Fruit fly (Drosophila melanogaster) whole organism, embryonic: ENCODE measurements around the gene Rnb.
A peak's percentile ranks its signal among the peaks of the same experiment; 100 is the strongest.

Experiments
- CG12236 ChIP-seq: fragments of 200-800 bp; sonication (Bioruptor generic); optimal IDR thresholded peaks from 2 replicates; lab custom pipeline; 2016; ENCODE audit warnings: missing biosample characterization, missing genetic modification characterization
- CG13296 ChIP-seq: fragments of 200-800 bp; sonication (Bioruptor generic); optimal IDR thresholded peaks from 3 replicates; lab custom pipeline; 2018; ENCODE audit warnings: missing biosample characterization, mild to moderate bottlenecking, missing genetic modification characterization
- CG15514 ChIP-seq: fragments of 200-800 bp; sonication (Bioruptor generic); optimal IDR thresholded peaks from 3 replicates; lab custom pipeline; 2017; ENCODE audit warnings: missing biosample characterization, missing genetic modification characterization, mild to moderate bottlenecking, moderate library complexity, missing genetic modification reagents
- CG1647 ChIP-seq: fragments of 200-800 bp; sonication (Bioruptor generic); optimal IDR thresholded peaks from 3 replicates; lab custom pipeline; 2016; ENCODE audit warnings: missing biosample characterization, missing genetic modification characterization
- CG17385 ChIP-seq: fragments of 200-800 bp; sonication (Bioruptor generic); optimal IDR thresholded peaks from 3 replicates; lab custom pipeline; 2018; ENCODE audit warnings: missing biosample characterization, mild to moderate bottlenecking, missing genetic modification characterization
- CG2199 ChIP-seq: fragments of 200-800 bp; sonication (Bioruptor generic); IDR thresholded peaks from 3 replicates; pipeline ENCODE4 v1.3.6; 2022; ENCODE audit warnings: missing biosample characterization, missing genetic modification characterization
- CG32532 ChIP-seq: fragments of 200-800 bp; sonication (Bioruptor generic); IDR thresholded peaks from 2 replicates; pipeline ENCODE4 v1.3.6; 2022; ENCODE audit warnings: missing biosample characterization, missing genetic modification characterization
- CG33557 ChIP-seq: fragments of 200-800 bp; sonication (Bioruptor generic); optimal IDR thresholded peaks from 2 replicates; lab custom pipeline; 2019; ENCODE audit warnings: missing biosample characterization, mild to moderate bottlenecking, missing genetic modification characterization, moderate library complexity
- CG4617 ChIP-seq: fragments of 200-800 bp; sonication (Bioruptor generic); optimal IDR thresholded peaks from 3 replicates; lab custom pipeline; 2016; ENCODE audit warnings: missing biosample characterization, missing genetic modification characterization, borderline replicate concordance
- CG5245 ChIP-seq: fragments of 200-800 bp; sonication (Bioruptor generic); optimal IDR thresholded peaks from 3 replicates; lab custom pipeline; 2016; ENCODE audit warnings: missing biosample characterization, missing genetic modification characterization
- CG8290 ChIP-seq, 3 experiments: fragments of 200-800 bp; sonication (Bioruptor generic); optimal IDR thresholded peaks; 2 replicates each; lab custom pipeline; 2016 to 2019; ENCODE audit warnings: missing biosample characterization in 3 of 3, missing genetic modification characterization in 3 of 3, mild to moderate bottlenecking in 2 of 3, moderate library complexity in 1 of 3
- D ChIP-seq, 2 experiments: fragments of 200-800 bp in 1 of 2; fragments of >200 bp in 1 of 2; sonication (Bioruptor generic) in 1 of 2; optimal IDR thresholded peaks; 2 replicates in 1 of 2; 3 replicates in 1 of 2; lab custom pipeline; 2017; ENCODE audit warnings: mild to moderate bottlenecking in 1 of 2, missing biosample characterization in 1 of 2, missing genetic modification characterization in 1 of 2, missing genetic modification reagents in 1 of 2
- Doc3 ChIP-seq: fragments of 200-800 bp; sonication (Bioruptor generic); IDR thresholded peaks from 3 replicates; pipeline ENCODE4 v1.3.6; 2022; ENCODE audit warnings: missing biosample characterization, missing genetic modification characterization; ENCODE audit not compliant: partially characterized antibody
- E2f2 ChIP-seq: fragments of 200-800 bp; sonication (Bioruptor generic); IDR thresholded peaks from 2 replicates; pipeline ENCODE4 v1.3.6; 2022; ENCODE audit warnings: missing biosample characterization, missing genetic modification characterization
- Elba2 ChIP-seq: fragments of 200-800 bp; sonication (Bioruptor generic); optimal IDR thresholded peaks from 3 replicates; lab custom pipeline; 2016; ENCODE audit warnings: missing biosample characterization, missing genetic modification characterization
- Fer1 ChIP-seq: fragments of 200-800 bp; sonication (Bioruptor generic); optimal IDR thresholded peaks from 2 replicates; lab custom pipeline; 2017; ENCODE audit warnings: missing biosample characterization, mild to moderate bottlenecking, missing genetic modification characterization
- Hr51 ChIP-seq, 2 experiments: fragments of 200-800 bp; sonication (Bioruptor generic); optimal IDR thresholded peaks; 2 replicates in 1 of 2; 3 replicates in 1 of 2; lab custom pipeline; 2016 to 2018; ENCODE audit warnings: missing biosample characterization in 2 of 2, missing genetic modification characterization in 2 of 2, mild to moderate bottlenecking in 1 of 2, moderate library complexity in 1 of 2
- Mad ChIP-seq: fragments of 200-800 bp; sonication (Bioruptor generic); optimal IDR thresholded peaks from 2 replicates; lab custom pipeline; 2016; ENCODE audit warnings: missing biosample characterization, missing genetic modification characterization
- NK7.1 ChIP-seq: fragments of 200-800 bp; sonication (Bioruptor generic); optimal IDR thresholded peaks from 3 replicates; lab custom pipeline; 2016; ENCODE audit warnings: missing biosample characterization, missing genetic modification characterization
- Nf-YB ChIP-seq: fragments of 200-800 bp; sonication (Bioruptor generic); optimal IDR thresholded peaks from 3 replicates; lab custom pipeline; 2019; ENCODE audit warnings: missing biosample characterization, mild to moderate bottlenecking, missing genetic modification characterization, moderate library complexity
- abd-A ChIP-seq: fragments of 200-800 bp; sonication (Bioruptor generic); optimal IDR thresholded peaks from 3 replicates; lab custom pipeline; 2019; ENCODE audit warnings: missing biosample characterization, mild to moderate bottlenecking, missing genetic modification characterization, moderate library complexity
- cg ChIP-seq: fragments of 200-800 bp; sonication (Bioruptor generic); optimal IDR thresholded peaks from 3 replicates; lab custom pipeline; 2019; ENCODE audit warnings: missing biosample characterization, mild to moderate bottlenecking, missing genetic modification characterization, moderate library complexity
- chm ChIP-seq: fragments of 200-800 bp; sonication (Bioruptor generic); IDR thresholded peaks from 2 replicates; pipeline ENCODE4 v1.3.6; 2022; ENCODE audit warnings: missing biosample characterization, missing genetic modification characterization
- corto ChIP-seq: fragments of 200-800 bp; sonication (Bioruptor generic); optimal IDR thresholded peaks from 2 replicates; lab custom pipeline; 2016; ENCODE audit warnings: missing biosample characterization, mild to moderate bottlenecking, missing genetic modification characterization, moderate library complexity
- crol ChIP-seq: fragments of 200-800 bp; sonication (Bioruptor generic); IDR thresholded peaks from 2 replicates; pipeline ENCODE4 v1.3.6; 2022; ENCODE audit warnings: missing biosample characterization, missing genetic modification characterization
- da ChIP-seq: fragments of 200-800 bp; sonication (Bioruptor generic); optimal IDR thresholded peaks from 2 replicates; lab custom pipeline; 2016; ENCODE audit warnings: missing biosample characterization, missing genetic modification characterization
- fd64A ChIP-seq: fragments of 200-800 bp; sonication (Bioruptor generic); optimal IDR thresholded peaks from 3 replicates; lab custom pipeline; 2018; ENCODE audit warnings: missing biosample characterization, mild to moderate bottlenecking, missing genetic modification characterization
- ham ChIP-seq: fragments of 200-800 bp; sonication (Bioruptor generic); IDR thresholded peaks from 2 replicates; pipeline ENCODE4 v1.3.6; 2022; ENCODE audit warnings: missing biosample characterization, missing genetic modification characterization
- kni ChIP-seq: fragments of 200-800 bp; sonication (Bioruptor generic); optimal IDR thresholded peaks from 3 replicates; lab custom pipeline; 2017; ENCODE audit warnings: mild to moderate bottlenecking, missing biosample characterization, missing genetic modification reagents, missing genetic modification characterization
- lbe ChIP-seq: fragments of 200-800 bp; sonication (Bioruptor generic); optimal IDR thresholded peaks from 2 replicates; lab custom pipeline; 2016; ENCODE audit warnings: missing biosample characterization, mild to moderate bottlenecking, missing genetic modification characterization
- mirr ChIP-seq: fragments of 200-800 bp; sonication (Bioruptor generic); optimal IDR thresholded peaks from 3 replicates; lab custom pipeline; 2018; ENCODE audit warnings: missing biosample characterization, mild to moderate bottlenecking, missing genetic modification characterization
- mld ChIP-seq: fragments of 200-800 bp; sonication (Bioruptor generic); IDR thresholded peaks from 3 replicates; pipeline ENCODE4 v1.3.6; 2022; ENCODE audit warnings: missing biosample characterization, missing genetic modification characterization; ENCODE audit not compliant: partially characterized antibody
- nerfin-1 ChIP-seq: fragments of 200-800 bp; sonication (Bioruptor generic); optimal IDR thresholded peaks from 3 replicates; lab custom pipeline; 2019; ENCODE audit warnings: missing biosample characterization, mild to moderate bottlenecking, missing genetic modification characterization, moderate library complexity
- nom ChIP-seq: fragments of 200-800 bp; sonication (Bioruptor generic); optimal IDR thresholded peaks from 2 replicates; lab custom pipeline; 2017; ENCODE audit warnings: missing biosample characterization, missing genetic modification characterization, mild to moderate bottlenecking, moderate library complexity, missing genetic modification reagents
- pnt ChIP-seq: fragments of 200-800 bp; sonication (Bioruptor generic); optimal IDR thresholded peaks from 3 replicates; lab custom pipeline; 2016; ENCODE audit warnings: missing biosample characterization, missing genetic modification characterization
- pros ChIP-seq: fragments of 200-800 bp; sonication (Bioruptor generic); optimal IDR thresholded peaks from 3 replicates; lab custom pipeline; 2019; ENCODE audit warnings: missing biosample characterization, mild to moderate bottlenecking, missing genetic modification characterization, moderate library complexity
- psq ChIP-seq: fragments of 200-800 bp; sonication (Bioruptor generic); optimal IDR thresholded peaks from 2 replicates; lab custom pipeline; 2017; ENCODE audit warnings: missing biosample characterization, missing genetic modification characterization
- stc ChIP-seq: fragments of 200-800 bp; sonication (Bioruptor generic); IDR thresholded peaks from 2 replicates; pipeline ENCODE4 v1.3.6; 2022; ENCODE audit warnings: missing biosample characterization, missing genetic modification characterization
- tap ChIP-seq: fragments of 200-800 bp; optimal IDR thresholded peaks from 3 replicates; lab custom pipeline; 2019; ENCODE audit warnings: missing biosample characterization, mild to moderate bottlenecking, missing genetic modification characterization, moderate library complexity
- unc-4 ChIP-seq: fragments of 200-800 bp; sonication (Bioruptor generic); IDR thresholded peaks from 2 replicates; pipeline ENCODE4 v1.3.6; 2022; ENCODE audit warnings: missing biosample characterization, missing genetic modification characterization; ENCODE audit not compliant: partially characterized antibody
- wek ChIP-seq: fragments of 200-800 bp; sonication (Bioruptor generic); optimal IDR thresholded peaks from 3 replicates; lab custom pipeline; 2018; ENCODE audit warnings: missing biosample characterization, mild to moderate bottlenecking, missing genetic modification characterization, moderate library complexity

The Rnb gene

DNA sequence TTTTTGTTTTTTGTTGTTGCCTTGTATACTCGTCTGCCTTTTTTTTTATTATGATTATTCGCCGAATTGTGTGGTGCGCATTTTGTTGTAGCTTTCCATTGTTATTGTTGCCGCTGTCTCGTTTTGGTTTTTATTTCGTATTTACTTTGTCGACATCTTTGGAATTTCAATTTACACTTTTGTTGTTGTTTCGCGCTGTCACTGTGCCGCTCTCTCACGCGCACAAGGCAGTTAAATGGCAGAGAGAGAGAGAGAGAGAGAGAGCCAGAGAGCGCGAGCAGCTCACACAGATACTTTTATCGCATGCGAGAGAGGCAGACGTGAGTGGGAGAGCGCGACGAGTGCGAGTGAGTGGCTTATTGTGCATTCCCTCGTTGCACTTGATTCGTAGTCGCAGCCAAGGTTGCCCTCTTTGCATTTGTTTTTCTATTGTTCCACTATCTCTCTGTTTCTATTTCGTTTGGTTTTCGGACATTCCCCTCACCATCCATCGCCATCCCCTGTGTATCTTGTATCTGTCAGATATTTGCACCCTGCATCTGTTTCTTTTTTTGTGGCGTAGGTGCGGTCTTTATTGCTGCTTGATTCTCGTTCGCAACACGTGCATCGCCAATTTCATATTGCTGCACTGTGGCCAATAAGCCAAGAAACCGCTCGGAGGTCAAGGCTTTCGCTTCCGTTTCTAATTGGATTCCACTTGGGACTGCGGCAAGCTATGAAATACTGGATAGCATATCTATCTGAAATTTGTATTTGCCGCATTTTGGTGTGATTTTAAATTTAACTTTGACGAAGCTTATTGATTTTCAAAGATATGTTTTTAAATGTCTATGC, 24.6 kb downstream of the Rnb start (continued):
- TF ChIP-seq wek (GFP tag; lab: Kevin White, UChicago) (peak; percentile 59), ham (GFP tag; lab: Robert Waterston, UW) (no peak), NK7.1 (GFP tag; lab: Kevin White, UChicago) (no peak), CG1647 (GFP tag; lab: Kevin White, UChicago) (no peak), Mad (GFP tag; lab: Kevin White, UChicago) (no peak), CG17385 (peak; percentile 45), CG2199 (GFP tag; lab: Robert Waterston, UW) (no peak), crol (peak; percentile 70; the same call in 1 of the 2 replicates), Elba2 (GFP tag; lab: Kevin White, UChicago) (peak; percentile 91), cg (GFP tag; lab: Kevin White, UChicago) (peak; percentile 82), fd64A (GFP tag; lab: Kevin White, UChicago) (peak; percentile 25), CG4617 (no peak), pros (peak; percentile 29), CG8290 (GFP tag; optimal IDR thresholded peaks at IDR 0.05; lab: Kevin White, UChicago) (no peak), CG8290 (tag; optimal IDR thresholded peaks at IDR 0.05; lab: Kevin White, UChicago) (peak in 1 of 2 experiments; percentile 21), da (GFP tag; lab: Kevin White, UChicago) (no peak), Fer1 (GFP tag; lab: Kevin White, UChicago) (peak; percentile 38), corto (GFP tag; lab: Kevin White, UChicago) (peak; percentile 55), lbe (GFP tag; lab: Kevin White, UChicago) (peak; percentile 84), Doc3 (GFP tag; lab: Robert Waterston, UW) (peak; percentile 28; the same call in 1 of the 3 replicates), CG12236 (GFP tag; lab: Kevin White, UChicago) (no peak), Nf-YB (GFP tag; lab: Kevin White, UChicago) (no peak), mirr (peak; percentile 47), E2f2 (GFP tag; lab: Robert Waterston, UW) (0 out of 2 replicates have a peak, but pooled peaks have one; percentile 17), stc (GFP tag; lab: Robert Waterston, UW) (peak; percentile 10; the same call in 1 of the 2 replicates), tap (tag; lab: Kevin White, UChicago) (peak; percentile 6), mld (GFP tag; lab: Robert Waterston, UW) (peak; percentile 30; the same call in 1 of the 3 replicates), D (optimal IDR thresholded peaks at IDR 0.05; lab: Kevin White, UChicago) (peak; percentile 87), D (GFP tag; optimal IDR thresholded peaks at IDR 0.05; lab: Kevin White, UChicago) (no peak), CG13296 (peak; percentile 18), CG5245 (GFP tag; lab: Kevin White, UChicago) (no peak), nom (peak; percentile 23), psq (GFP tag; lab: Kevin White, UChicago) (peak; percentile 66), Hr51 (GFP tag; optimal IDR thresholded peaks at IDR 0.05; lab: Kevin White, UChicago) (no peak), CG15514 (peak; percentile 95), CG32532 (GFP tag; lab: Robert Waterston, UW) (peak; percentile 53; the same call in 1 of the 2 replicates), chm (GFP tag; lab: Robert Waterston, UW) (peak; percentile 65), CG33557 (GFP tag; lab: Kevin White, UChicago) (peak; percentile 43), kni (GFP tag; lab: Kevin White, UChicago) (peak; percentile 46), pnt (no peak), unc-4 (peak; percentile 56), abd-A (tag; lab: Kevin White, UChicago) (peak; percentile 76), nerfin-1 (peak; percentile 78)
